Worm (Caenorhabditis elegans): ENCODE results near the gene srw-134.

- TF ChIP-seq W03F9.2 (tag; optimal IDR thresholded peaks at IDR 0.05) (no peak), him-1 (tag; optimal IDR thresholded peaks at IDR 0.05) (no peak)
These were observed 5.9 kb upstream of the srw-134 start, which contains the start of gene T05B4.9 for ce11 chrV:4118332-4118731.
